Worm (Caenorhabditis elegans) whole organism, L2 larva: ENCODE results near the gene twk-26.

ENCODE experiments used
- C34F6.9 ChIP-seq: fragments of 150-350 bp; optimal IDR thresholded peaks from 2 replicates; lab custom pipeline; 2014; ENCODE audit warnings: missing biosample characterization, missing genetic modification characterization
- blmp-1 ChIP-seq: sonication (generic microtip); optimal IDR thresholded peaks from 2 replicates; lab custom pipeline; 2017; ENCODE audit warnings: missing genetic modification characterization, mild to moderate bottlenecking, missing compliant biosample characterization, antibody characterized with exemption, moderate library complexity; ENCODE audit not compliant: insufficient read depth
- elt-3 ChIP-seq: sonication (generic microtip); optimal IDR thresholded peaks from 2 replicates; lab custom pipeline; 2017; ENCODE audit warnings: missing biosample characterization, missing genetic modification characterization
- mab-5 ChIP-seq: fragments of 150-350 bp; optimal IDR thresholded peaks from 2 replicates; lab custom pipeline; 2014; ENCODE audit warnings: missing biosample characterization, missing genetic modification characterization
- nhr-11 ChIP-seq: fragments of 150-350 bp; optimal IDR thresholded peaks from 2 replicates; lab custom pipeline; 2014; ENCODE audit warnings: missing biosample characterization, missing genetic modification characterization
- nhr-12 ChIP-seq: fragments of 150-350 bp; optimal IDR thresholded peaks from 2 replicates; lab custom pipeline; 2014; ENCODE audit warnings: missing biosample characterization, missing genetic modification characterization
- nhr-237 ChIP-seq: fragments of 150-350 bp; optimal IDR thresholded peaks from 2 replicates; lab custom pipeline; 2014; ENCODE audit warnings: missing biosample characterization, missing genetic modification characterization
- nhr-77 ChIP-seq: fragments of 150-350 bp; optimal IDR thresholded peaks from 2 replicates; lab custom pipeline; 2014; ENCODE audit warnings: missing biosample characterization, missing genetic modification characterization
- skn-1 ChIP-seq: sonication (generic microtip); optimal IDR thresholded peaks from 2 replicates; lab custom pipeline; 2017; ENCODE audit warnings: missing biosample characterization, missing genetic modification characterization
- sma-3 ChIP-seq: sonication (generic microtip); optimal IDR thresholded peaks from 2 replicates; lab custom pipeline; 2016; ENCODE audit warnings: missing genetic modification reagents, missing genetic modification characterization, missing compliant biosample characterization
- zag-1 ChIP-seq: fragments of 150-350 bp; optimal IDR thresholded peaks from 2 replicates; lab custom pipeline; 2014; ENCODE audit warnings: missing biosample characterization, missing genetic modification characterization

DNA sequence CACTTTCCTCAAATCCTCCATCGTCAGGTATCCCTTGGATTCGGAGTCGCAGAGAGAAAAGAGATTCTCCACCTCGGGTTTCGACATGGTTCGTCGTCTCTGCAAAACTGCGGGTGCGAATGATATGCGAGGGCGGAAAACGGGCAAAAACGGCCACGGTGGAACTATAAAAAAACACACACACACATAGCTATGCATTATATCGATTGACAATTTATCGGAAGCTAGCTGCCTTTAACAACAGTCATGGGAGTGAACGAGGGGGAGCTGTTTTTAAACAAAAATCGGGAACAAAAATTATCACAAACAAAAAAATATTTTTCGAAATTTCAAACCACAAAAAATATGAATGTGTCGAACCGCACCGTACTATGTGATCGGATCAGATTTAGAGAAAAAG lies 4.7 kb upstream of the twk-26 start, which contains the start of gene rsef-1:
- TF ChIP-seq elt-3 (tag; lab: Kevin White, UChicago) = no peak
- no peak for TF ChIP-seq blmp-1 (tag; lab: Kevin White, UChicago)
- no peak for TF ChIP-seq sma-3
- no peak for TF ChIP-seq nhr-12 (tag; lab: Kevin White, UChicago)
- TF ChIP-seq mab-5 (tag; lab: Kevin White, UChicago) = no peak
- TF ChIP-seq skn-1 (tag; lab: Kevin White, UChicago) = no peak
- TF ChIP-seq nhr-237 (tag; lab: Kevin White, UChicago) = no peak
- TF ChIP-seq C34F6.9 (tag; lab: Kevin White, UChicago) = no peak
- TF ChIP-seq nhr-11 (tag; lab: Kevin White, UChicago) = no peak
- TF ChIP-seq zag-1 (tag; lab: Kevin White, UChicago) = no peak
- no peak for TF ChIP-seq nhr-77 (tag; lab: Kevin White, UChicago)
